Worm (Caenorhabditis elegans) whole organism, L2 larva: Measurements from ENCODE around the gene ZK596.2.

Experiments used
- C34F6.9 ChIP-seq: fragments of 150-350 bp; optimal IDR thresholded peaks from 2 replicates; lab custom pipeline; 2014; ENCODE audit warnings: missing biosample characterization, missing genetic modification characterization
- F13H6.1 ChIP-seq: sonication (generic microtip); optimal IDR thresholded peaks from 2 replicates; lab custom pipeline; 2016; ENCODE audit warnings: missing genetic modification characterization, missing compliant biosample characterization
- R02D3.7 ChIP-seq: fragments of 150-350 bp; optimal IDR thresholded peaks from 2 replicates; lab custom pipeline; 2014; ENCODE audit warnings: missing biosample characterization, missing genetic modification characterization
- Y55F3AM.14 ChIP-seq: fragments of 200-800 bp; sonication (Bioruptor generic); optimal IDR thresholded peaks from 2 replicates; lab custom pipeline; 2018; ENCODE audit warnings: mild to moderate bottlenecking, missing genetic modification characterization, missing compliant biosample characterization
- ZK546.5 ChIP-seq: sonication (generic microtip); optimal IDR thresholded peaks from 2 replicates; lab custom pipeline; 2017; ENCODE audit warnings: missing biosample characterization, missing genetic modification characterization
- alr-1 ChIP-seq: fragments of 150-350 bp; optimal IDR thresholded peaks from 2 replicates; lab custom pipeline; 2014; ENCODE audit warnings: missing biosample characterization, missing genetic modification characterization
- aly-2 ChIP-seq: fragments of 150-350 bp; optimal IDR thresholded peaks from 2 replicates; lab custom pipeline; 2014; ENCODE audit warnings: missing biosample characterization, missing genetic modification characterization
- ama-1 ChIP-seq: fragments of 150-350 bp; optimal IDR thresholded peaks from 2 replicates; lab custom pipeline; 2018; ENCODE audit warnings: inconsistent platforms
- blmp-1 ChIP-seq: sonication (generic microtip); optimal IDR thresholded peaks from 2 replicates; lab custom pipeline; 2017; ENCODE audit warnings: missing genetic modification characterization, mild to moderate bottlenecking, missing compliant biosample characterization, antibody characterized with exemption, moderate library complexity; ENCODE audit not compliant: insufficient read depth
- ceh-16 ChIP-seq: fragments of 150-350 bp; optimal IDR thresholded peaks from 2 replicates; lab custom pipeline; 2014; ENCODE audit warnings: missing biosample characterization, missing genetic modification characterization
- ceh-82 ChIP-seq: fragments of 150-350 bp; optimal IDR thresholded peaks from 2 replicates; lab custom pipeline; 2014; ENCODE audit warnings: missing biosample characterization, missing genetic modification characterization
- crh-2 ChIP-seq: sonication (generic microtip); optimal IDR thresholded peaks from 2 replicates; lab custom pipeline; 2017; ENCODE audit warnings: missing biosample characterization, missing genetic modification characterization
- dmd-4 ChIP-seq: sonication (generic microtip); optimal IDR thresholded peaks from 2 replicates; lab custom pipeline; 2017; ENCODE audit warnings: missing biosample characterization, missing genetic modification characterization
- egl-27 ChIP-seq: sonication (generic microtip); optimal IDR thresholded peaks from 3 replicates; lab custom pipeline; 2017; ENCODE audit warnings: missing biosample characterization, missing genetic modification reagents, missing genetic modification characterization
- elt-1 ChIP-seq: fragments of 150-350 bp; optimal IDR thresholded peaks from 2 replicates; lab custom pipeline; 2014; ENCODE audit warnings: missing biosample characterization, missing genetic modification characterization
- elt-3 ChIP-seq: sonication (generic microtip); optimal IDR thresholded peaks from 2 replicates; lab custom pipeline; 2017; ENCODE audit warnings: missing biosample characterization, missing genetic modification characterization
- fos-1 ChIP-seq: fragments of 150-350 bp; optimal IDR thresholded peaks from 2 replicates; lab custom pipeline; 2014; ENCODE audit warnings: missing biosample characterization, missing genetic modification characterization
- gmeb-1 ChIP-seq: fragments of 150-350 bp; optimal IDR thresholded peaks from 2 replicates; lab custom pipeline; 2014; ENCODE audit warnings: missing biosample characterization, missing genetic modification characterization
- lin-13 ChIP-seq: fragments of 150-350 bp; optimal IDR thresholded peaks from 2 replicates; lab custom pipeline; 2014; ENCODE audit warnings: missing biosample characterization, missing genetic modification reagents, missing genetic modification characterization
- lin-39 ChIP-seq: fragments of 150-350 bp; optimal IDR thresholded peaks from 2 replicates; lab custom pipeline; 2014; ENCODE audit warnings: missing biosample characterization, missing genetic modification reagents, missing genetic modification characterization
- lsy-2 ChIP-seq, 2 experiments: fragments of 150-350 bp in 1 of 2; sonication (generic microtip) in 1 of 2; optimal IDR thresholded peaks; 2 replicates each; lab custom pipeline; 2014 to 2017; ENCODE audit warnings: missing biosample characterization in 2 of 2, missing genetic modification characterization in 2 of 2
- mbf-1 ChIP-seq: sonication (generic microtip); optimal IDR thresholded peaks from 2 replicates; lab custom pipeline; 2017; ENCODE audit warnings: missing biosample characterization, missing genetic modification characterization
- mdl-1 ChIP-seq, 2 experiments: fragments of 150-350 bp in 1 of 2; sonication (generic microtip) in 1 of 2; optimal IDR thresholded peaks; 2 replicates each; lab custom pipeline; 2017; ENCODE audit warnings: missing biosample characterization in 2 of 2, missing genetic modification characterization in 2 of 2
- nhr-10 ChIP-seq: sonication (generic microtip); optimal IDR thresholded peaks from 2 replicates; lab custom pipeline; 2017; ENCODE audit warnings: missing biosample characterization, missing genetic modification characterization
- nhr-11 ChIP-seq: fragments of 150-350 bp; optimal IDR thresholded peaks from 2 replicates; lab custom pipeline; 2014; ENCODE audit warnings: missing biosample characterization, missing genetic modification characterization
- nhr-12 ChIP-seq: fragments of 150-350 bp; optimal IDR thresholded peaks from 2 replicates; lab custom pipeline; 2014; ENCODE audit warnings: missing biosample characterization, missing genetic modification characterization
- nhr-21 ChIP-seq: fragments of 150-350 bp; optimal IDR thresholded peaks from 2 replicates; lab custom pipeline; 2014; ENCODE audit warnings: missing biosample characterization, missing genetic modification characterization
- nhr-23 ChIP-seq: fragments of 150-350 bp; optimal IDR thresholded peaks from 2 replicates; lab custom pipeline; 2014; ENCODE audit warnings: missing biosample characterization, missing genetic modification reagents, missing genetic modification characterization
- nhr-237 ChIP-seq: fragments of 150-350 bp; optimal IDR thresholded peaks from 2 replicates; lab custom pipeline; 2014; ENCODE audit warnings: missing biosample characterization, missing genetic modification characterization
- nhr-25 ChIP-seq: fragments of 150-350 bp; sonication (generic microtip); optimal IDR thresholded peaks from 3 replicates; lab custom pipeline; 2014; ENCODE audit warnings: missing biosample characterization, missing genetic modification characterization
- nhr-6 ChIP-seq: fragments of 150-350 bp; optimal IDR thresholded peaks from 2 replicates; lab custom pipeline; 2014; ENCODE audit warnings: missing biosample characterization, missing genetic modification characterization
- nhr-77 ChIP-seq: fragments of 150-350 bp; optimal IDR thresholded peaks from 2 replicates; lab custom pipeline; 2014; ENCODE audit warnings: missing biosample characterization, missing genetic modification characterization
- peb-1 ChIP-seq: fragments of 150-350 bp; optimal IDR thresholded peaks from 2 replicates; lab custom pipeline; 2014; ENCODE audit warnings: missing biosample characterization, missing genetic modification characterization
- sem-4 ChIP-seq: fragments of 150-350 bp; optimal IDR thresholded peaks from 2 replicates; lab custom pipeline; 2014; ENCODE audit warnings: missing biosample characterization, missing genetic modification reagents, missing genetic modification characterization
- skn-1 ChIP-seq: sonication (generic microtip); optimal IDR thresholded peaks from 2 replicates; lab custom pipeline; 2017; ENCODE audit warnings: missing biosample characterization, missing genetic modification characterization
- sma-3 ChIP-seq: sonication (generic microtip); optimal IDR thresholded peaks from 2 replicates; lab custom pipeline; 2016; ENCODE audit warnings: missing genetic modification reagents, missing genetic modification characterization, missing compliant biosample characterization
- sma-9 ChIP-seq, 2 experiments: fragments of 150-350 bp in 1 of 2; sonication (generic microtip) in 1 of 2; optimal IDR thresholded peaks; 2 replicates each; lab custom pipeline; 2014 to 2016; ENCODE audit warnings: missing genetic modification characterization in 2 of 2, mild to moderate bottlenecking in 1 of 2, missing biosample characterization in 1 of 2, missing compliant biosample characterization in 1 of 2, missing genetic modification reagents in 1 of 2, moderate library complexity in 1 of 2
- snpc-4 ChIP-seq: fragments of 150-350 bp; optimal IDR thresholded peaks from 2 replicates; lab custom pipeline; 2014; ENCODE audit warnings: missing biosample characterization, missing genetic modification characterization
- unc-39 ChIP-seq: fragments of 150-350 bp; optimal IDR thresholded peaks from 2 replicates; lab custom pipeline; 2014; ENCODE audit warnings: missing biosample characterization, missing genetic modification characterization
- unc-62 ChIP-seq: fragments of 150-350 bp; optimal IDR thresholded peaks from 2 replicates; lab custom pipeline; 2014; ENCODE audit warnings: missing biosample characterization, missing genetic modification reagents, missing genetic modification characterization
- zag-1 ChIP-seq: fragments of 150-350 bp; optimal IDR thresholded peaks from 2 replicates; lab custom pipeline; 2014; ENCODE audit warnings: missing biosample characterization, missing genetic modification characterization
- ztf-1 ChIP-seq: fragments of 200-800 bp; sonication (Bioruptor generic); conservative IDR thresholded peaks from 2 replicates; pipeline ENCODE4 v1.3.6; 2022; ENCODE audit warnings: missing genetic modification characterization, missing compliant biosample characterization
- ztf-11 ChIP-seq: sonication (generic microtip); optimal IDR thresholded peaks from 2 replicates; lab custom pipeline; 2017; ENCODE audit warnings: missing biosample characterization, missing genetic modification characterization
- ztf-4 ChIP-seq: fragments of 150-350 bp; optimal IDR thresholded peaks from 2 replicates; lab custom pipeline; 2014; ENCODE audit warnings: missing biosample characterization, missing genetic modification characterization

ZK596.2 gene

ce11 chrIV:10933062-10933552 is 24.0 kb upstream of the ZK596.2 start, which contains the start of the genes dnc-1 and lsm-7 (continued):
- peak; percentile 75 for TF ChIP-seq nhr-25
- TF ChIP-seq elt-1 (tag; lab: Kevin White, UChicago) = no peak
- TF ChIP-seq nhr-77 (tag; lab: Kevin White, UChicago) = no peak
- peak; percentile 30 for TF ChIP-seq sma-3 (GFP tag; lab: Kevin White, UChicago)
- no peak for TF ChIP-seq ztf-1 (GFP tag; lab: Robert Waterston, UW)
- TF ChIP-seq zag-1 (tag; lab: Kevin White, UChicago) = peak; percentile 30
- TF ChIP-seq fos-1 (tag; lab: Kevin White, UChicago) = peak; percentile 61
- TF ChIP-seq lsy-2 (tag; optimal IDR thresholded peaks at IDR 0.05; lab: Kevin White, UChicago) = peak; percentile 47 to 87
- TF ChIP-seq unc-39 (tag; lab: Kevin White, UChicago) = no peak
- no peak for TF ChIP-seq ceh-82 (tag; lab: Kevin White, UChicago)
- no peak for TF ChIP-seq aly-2 (tag; lab: Kevin White, UChicago)
- no peak for TF ChIP-seq ztf-11
- TF ChIP-seq blmp-1 (tag; lab: Kevin White, UChicago) = no peak
- TF ChIP-seq dmd-4 (tag; lab: Kevin White, UChicago) = no peak
- peak; percentile 4 for TF ChIP-seq ZK546.5
- no peak for TF ChIP-seq mbf-1 (tag; lab: Kevin White, UChicago)
- no peak for TF ChIP-seq nhr-12
- no peak for TF ChIP-seq nhr-11 (tag; lab: Kevin White, UChicago)
- TF ChIP-seq crh-2 (tag; lab: Kevin White, UChicago) = peak; percentile 77
- TF ChIP-seq, all 48 proteins: peak for 21

DNA sequence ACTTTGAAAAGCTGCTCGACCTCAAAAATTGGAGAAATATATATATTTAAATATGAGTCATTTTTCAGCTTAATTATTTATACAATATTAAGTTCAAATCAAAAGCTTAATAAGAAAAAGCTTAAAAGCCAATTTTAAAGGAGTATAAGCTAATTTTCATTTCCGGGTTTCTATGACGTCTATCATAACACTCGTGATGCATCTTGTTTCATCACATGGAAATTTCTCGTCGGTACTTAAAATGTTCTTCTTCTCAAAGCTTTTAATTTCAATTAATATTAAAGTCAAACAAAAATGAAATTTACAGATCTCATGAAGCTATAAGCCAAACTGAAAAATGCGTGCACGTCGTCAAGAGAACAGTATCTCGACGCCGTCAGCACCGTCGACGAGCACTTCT is 10.7 kb upstream of the ZK596.2 start, which contains the start of gene rbr-2:
TSS of gene rbr-2 (plus strand) at position 301 of the 400 bp plus-strand sequence.
- no peak for TF ChIP-seq snpc-4 (tag; lab: Kevin White, UChicago)
- no peak for TF ChIP-seq Y55F3AM.14 (GFP tag; lab: Kevin White, UChicago)
- TF ChIP-seq crh-2 (tag; lab: Kevin White, UChicago) = no peak
- TF ChIP-seq sem-4 = no peak
- no peak for TF ChIP-seq elt-1 (tag; lab: Kevin White, UChicago)
- no peak for TF ChIP-seq elt-3
- TF ChIP-seq nhr-237 (tag; lab: Kevin White, UChicago) = no peak
- no peak for TF ChIP-seq nhr-77 (tag; lab: Kevin White, UChicago)

DNA sequence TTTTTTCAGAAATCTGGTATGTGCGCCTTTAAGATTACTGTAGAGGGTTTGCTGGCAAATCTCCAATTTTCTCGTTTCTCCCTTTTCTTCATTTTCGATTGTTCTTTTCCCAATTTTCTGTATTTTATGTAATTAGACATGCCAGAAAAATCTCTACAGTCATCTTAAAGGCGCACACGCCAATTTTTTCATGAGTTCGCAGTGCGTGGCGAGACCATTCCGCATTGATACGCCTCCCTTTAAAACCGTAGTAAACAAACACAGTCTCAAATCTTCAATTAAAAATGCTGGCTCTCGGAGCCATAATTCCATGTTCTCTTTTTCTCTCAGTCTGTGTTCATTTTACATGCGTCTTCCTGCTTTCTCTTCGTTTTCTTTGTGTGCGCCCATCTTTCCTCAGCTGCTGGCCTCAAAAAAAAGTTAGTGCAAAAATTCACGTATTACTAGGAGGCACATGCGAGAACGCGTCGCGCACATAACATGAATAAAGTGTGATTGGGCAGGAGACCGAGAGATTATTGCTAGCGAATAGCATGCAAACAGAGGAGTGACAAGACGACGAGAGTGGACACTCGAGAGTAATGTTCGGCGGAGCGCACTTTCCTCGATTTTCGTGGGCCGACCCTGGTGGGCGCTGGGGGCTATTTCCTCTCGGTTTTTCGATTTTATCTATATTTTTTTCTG is 9.9 kb upstream of the ZK596.2 start:
- TF ChIP-seq blmp-1 (tag; lab: Kevin White, UChicago) = peak; percentile 40
- TF ChIP-seq F13H6.1 (tag; lab: Kevin White, UChicago) = peak; percentile 92
- no peak for TF ChIP-seq skn-1 (tag; lab: Kevin White, UChicago)
- TF ChIP-seq elt-3 = no peak
- peak; percentile 57 for TF ChIP-seq snpc-4 (tag; lab: Kevin White, UChicago)
- peak; percentile 37 for TF ChIP-seq zag-1 (tag; lab: Kevin White, UChicago)
- TF ChIP-seq R02D3.7 = no peak
- TF ChIP-seq mdl-1 (tag; optimal IDR thresholded peaks at IDR 0.05; lab: Kevin White, UChicago) = peak in 1 of 2 experiments; percentile 77
- peak; percentile 17 for TF ChIP-seq Y55F3AM.14 (GFP tag; lab: Kevin White, UChicago)
- peak; percentile 74 for TF ChIP-seq ama-1 (lab: Kevin White, UChicago)
- peak; percentile 50 for TF ChIP-seq lin-13 (GFP tag; lab: Kevin White, UChicago)
- no peak for TF ChIP-seq nhr-23
- peak; percentile 61 for TF ChIP-seq nhr-21
- no peak for TF ChIP-seq peb-1 (tag; lab: Kevin White, UChicago)
- TF ChIP-seq lsy-2 (tag; optimal IDR thresholded peaks at IDR 0.05; lab: Kevin White, UChicago) = peak; percentile 40 to 80
- no peak for TF ChIP-seq unc-39 (tag; lab: Kevin White, UChicago)
- peak; percentile 96 for TF ChIP-seq C34F6.9 (tag; lab: Kevin White, UChicago)
- TF ChIP-seq elt-1 (tag; lab: Kevin White, UChicago) = no peak
- TF ChIP-seq crh-2 (tag; lab: Kevin White, UChicago) = peak; percentile 84
- TF ChIP-seq nhr-77 (tag; lab: Kevin White, UChicago) = no peak
- peak; percentile 11 for TF ChIP-seq nhr-10 (tag; lab: Kevin White, UChicago)
- peak; percentile 45 for TF ChIP-seq ceh-16 (tag; lab: Kevin White, UChicago)
- TF ChIP-seq alr-1 (tag; lab: Kevin White, UChicago) = no peak
- no peak for TF ChIP-seq ztf-11
- TF ChIP-seq fos-1 (tag; lab: Kevin White, UChicago) = peak; percentile 58
- TF ChIP-seq dmd-4 (tag; lab: Kevin White, UChicago) = no peak
- TF ChIP-seq mbf-1 (tag; lab: Kevin White, UChicago) = no peak
- TF ChIP-seq unc-62 (GFP tag; lab: Kevin White, UChicago) = no peak
- TF ChIP-seq nhr-11 (tag; lab: Kevin White, UChicago) = no peak
- TF ChIP-seq ztf-4 (tag; lab: Kevin White, UChicago) = peak; percentile 26
- peak; percentile 76 for TF ChIP-seq sma-3 (GFP tag; lab: Kevin White, UChicago)
- TF ChIP-seq gmeb-1 = peak; percentile 65
- peak; percentile 58 for TF ChIP-seq nhr-25
- no peak for TF ChIP-seq lin-39 (tag; lab: Kevin White, UChicago)
- TF ChIP-seq sem-4 = peak; percentile 58
- peak; percentile 19 for TF ChIP-seq ceh-82 (tag; lab: Kevin White, UChicago)
- peak; percentile 51 for TF ChIP-seq egl-27
- TF ChIP-seq aly-2 (tag; lab: Kevin White, UChicago) = no peak
- peak; percentile 72 for TF ChIP-seq sma-9 (GFP tag; optimal IDR thresholded peaks at IDR 0.05; lab: Kevin White, UChicago)
- TF ChIP-seq sma-9 (tag; optimal IDR thresholded peaks at IDR 0.05; lab: Kevin White, UChicago) = no peak
- peak; percentile 60 for TF ChIP-seq nhr-6 (tag; lab: Kevin White, UChicago)
- TF ChIP-seq ztf-1 (GFP tag; lab: Robert Waterston, UW) = no peak
